Worm (Caenorhabditis elegans): ENCODE results near the gene B0222.1.

DNA sequence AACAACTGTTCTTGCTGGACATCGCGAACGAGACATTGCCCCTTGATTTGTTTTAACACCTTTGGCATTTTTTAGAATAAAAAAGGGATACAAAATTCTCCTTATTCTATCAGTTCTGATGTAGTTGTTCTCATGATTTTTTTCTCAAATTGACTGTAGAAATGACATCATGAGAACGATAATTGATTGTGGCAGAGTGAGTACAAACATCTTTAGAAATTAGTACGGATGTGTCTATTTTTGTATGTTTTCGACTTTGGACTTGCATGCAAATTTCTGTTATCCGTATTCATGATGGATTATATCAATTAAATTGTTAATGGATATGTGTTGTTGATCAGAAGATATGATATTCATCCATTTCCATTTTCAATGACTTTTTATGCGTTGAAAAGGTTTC is 14.1 kb downstream of the B0222.1 start:
- no peak for TF ChIP-seq aha-1 (tag; optimal IDR thresholded peaks at IDR 0.05)
- TF ChIP-seq unc-86 (tag; optimal IDR thresholded peaks at IDR 0.05) = no peak
- no peak for TF ChIP-seq unc-62 (GFP tag; optimal IDR thresholded peaks at IDR 0.05)
- no peak for TF ChIP-seq jun-1 (tag; optimal IDR thresholded peaks at IDR 0.05)
- TF ChIP-seq fkh-10 (GFP tag; optimal IDR thresholded peaks at IDR 0.05) = no peak
- TF ChIP-seq rnt-1 (tag; optimal IDR thresholded peaks at IDR 0.05) = no peak
- no peak for TF ChIP-seq C16A3.4 (tag; optimal IDR thresholded peaks at IDR 0.05)
- TF ChIP-seq aly-2 (tag; optimal IDR thresholded peaks at IDR 0.05) = no peak
